Fruit fly (Drosophila melanogaster) whole organism, embryonic: ENCODE results near the gene Dbx.

Source experiments
- Blimp-1 ChIP-seq: fragments of 200-800 bp; sonication (Bioruptor generic); optimal IDR thresholded peaks from 3 replicates; lab custom pipeline; 2018; ENCODE audit warnings: missing biosample characterization, missing genetic modification characterization, mild to moderate bottlenecking, moderate library complexity, missing genetic modification reagents
- CG10979 ChIP-seq: fragments of 200-800 bp; sonication (Bioruptor generic); optimal IDR thresholded peaks from 2 replicates; lab custom pipeline; 2018; ENCODE audit warnings: missing biosample characterization, mild to moderate bottlenecking, missing genetic modification characterization, moderate library complexity
- CG12155 ChIP-seq: fragments of 200-800 bp; sonication (Bioruptor generic); optimal IDR thresholded peaks from 3 replicates; lab custom pipeline; 2016; ENCODE audit warnings: missing biosample characterization, missing genetic modification characterization
- CG12769 ChIP-seq: fragments of 200-800 bp; sonication (Bioruptor generic); optimal IDR thresholded peaks from 2 replicates; lab custom pipeline; 2019; ENCODE audit warnings: missing biosample characterization, mild to moderate bottlenecking, missing genetic modification characterization, moderate library complexity
- CG13287 ChIP-seq: fragments of 200-800 bp; sonication (Bioruptor generic); IDR thresholded peaks from 2 replicates; pipeline ENCODE4 v1.3.6; 2022; ENCODE audit warnings: missing biosample characterization, missing genetic modification characterization; ENCODE audit not compliant: partially characterized antibody
- CG13775 ChIP-seq: fragments of 200-800 bp; sonication (Bioruptor generic); optimal IDR thresholded peaks from 3 replicates; lab custom pipeline; 2017; ENCODE audit warnings: missing biosample characterization, mild to moderate bottlenecking, missing genetic modification characterization
- CG16813 ChIP-seq: fragments of 200-800 bp; sonication (Bioruptor generic); IDR thresholded peaks from 3 replicates; pipeline ENCODE4 v1.3.6; 2022; ENCODE audit warnings: missing biosample characterization, missing genetic modification characterization; ENCODE audit not compliant: partially characterized antibody
- CG16815 ChIP-seq: fragments of 200-800 bp; sonication (Bioruptor generic); optimal IDR thresholded peaks from 3 replicates; lab custom pipeline; 2017; ENCODE audit warnings: missing biosample characterization, mild to moderate bottlenecking, missing genetic modification characterization
- CG2199 ChIP-seq: fragments of 200-800 bp; sonication (Bioruptor generic); IDR thresholded peaks from 3 replicates; pipeline ENCODE4 v1.3.6; 2022; ENCODE audit warnings: missing biosample characterization, missing genetic modification characterization
- CG3847 ChIP-seq: fragments of 200-800 bp; sonication (Bioruptor generic); IDR thresholded peaks from 2 replicates; pipeline ENCODE4 v1.3.6; 2022; ENCODE audit warnings: missing biosample characterization, missing genetic modification characterization
- CG42726 ChIP-seq: fragments of 200-800 bp; sonication (Bioruptor generic); IDR thresholded peaks from 2 replicates; pipeline ENCODE4 v1.3.6; 2022; ENCODE audit warnings: missing biosample characterization, missing genetic modification characterization; ENCODE audit not compliant: partially characterized antibody
- CG6654 ChIP-seq: fragments of 200-800 bp; sonication (Bioruptor generic); optimal IDR thresholded peaks from 2 replicates; lab custom pipeline; 2017; ENCODE audit warnings: missing biosample characterization, mild to moderate bottlenecking, missing genetic modification characterization
- CG6854 ChIP-seq: fragments of 200-800 bp; sonication (Bioruptor generic); optimal IDR thresholded peaks from 3 replicates; lab custom pipeline; 2017; ENCODE audit warnings: missing biosample characterization, mild to moderate bottlenecking, missing genetic modification characterization
- CG9817 ChIP-seq: fragments of 200-800 bp; sonication (Bioruptor generic); optimal IDR thresholded peaks from 2 replicates; lab custom pipeline; 2018; ENCODE audit warnings: missing biosample characterization, mild to moderate bottlenecking, missing genetic modification characterization, moderate library complexity
- CTCF ChIP-seq: fragments of 200-800 bp; sonication (Bioruptor generic); optimal IDR thresholded peaks from 2 replicates; lab custom pipeline; 2017; ENCODE audit warnings: missing biosample characterization, mild to moderate bottlenecking, missing genetic modification characterization, moderate library complexity
- Dp ChIP-seq: fragments of 200-800 bp; sonication (Bioruptor generic); optimal IDR thresholded peaks from 2 replicates; lab custom pipeline; 2018; ENCODE audit warnings: missing biosample characterization, mild to moderate bottlenecking, missing genetic modification characterization, moderate library complexity
- Dref ChIP-seq: fragments of 200-800 bp; sonication (Bioruptor generic); IDR thresholded peaks from 2 replicates; pipeline ENCODE4 v1.3.6; 2022; ENCODE audit warnings: missing biosample characterization, missing genetic modification characterization
- E2f2 ChIP-seq: fragments of 200-800 bp; sonication (Bioruptor generic); IDR thresholded peaks from 2 replicates; pipeline ENCODE4 v1.3.6; 2022; ENCODE audit warnings: missing biosample characterization, missing genetic modification characterization
- Hey ChIP-seq: fragments of 200-800 bp; sonication (Bioruptor generic); optimal IDR thresholded peaks from 3 replicates; lab custom pipeline; 2018; ENCODE audit warnings: missing biosample characterization, mild to moderate bottlenecking, missing genetic modification characterization
- HmgD ChIP-seq: fragments of 200-800 bp; sonication (Bioruptor generic); optimal IDR thresholded peaks from 3 replicates; lab custom pipeline; 2016; ENCODE audit warnings: missing biosample characterization, missing genetic modification characterization
- Hmr ChIP-seq: fragments of 200-800 bp; sonication (Bioruptor generic); optimal IDR thresholded peaks from 3 replicates; lab custom pipeline; 2017; ENCODE audit warnings: mild to moderate bottlenecking, missing biosample characterization, missing genetic modification reagents, missing genetic modification characterization
- MBD-R2 ChIP-seq: fragments of 200-800 bp; sonication (Bioruptor generic); IDR thresholded peaks from 2 replicates; pipeline ENCODE4 v1.3.6; 2022; ENCODE audit warnings: missing biosample characterization, missing genetic modification characterization
- Med ChIP-seq: fragments of 200-800 bp; sonication (Bioruptor generic); peaks from one replicate; lab custom pipeline; 2016; ENCODE audit warnings: missing biosample characterization, missing genetic modification characterization, mild to moderate bottlenecking, inconsistent platforms, moderate library complexity
- Myb ChIP-seq: fragments of 200-800 bp; sonication (Bioruptor generic); optimal IDR thresholded peaks from 2 replicates; lab custom pipeline; 2016; ENCODE audit warnings: missing biosample characterization, missing genetic modification characterization
- Nf-YA ChIP-seq: fragments of 200-800 bp; sonication (Bioruptor generic); IDR thresholded peaks from 2 replicates; pipeline ENCODE4 v1.3.6; 2022; ENCODE audit warnings: missing biosample characterization, missing genetic modification characterization
- Opbp ChIP-seq: fragments of 200-800 bp; sonication (Bioruptor generic); IDR thresholded peaks from 3 replicates; pipeline ENCODE4 v1.3.6; 2022; ENCODE audit warnings: missing biosample characterization, missing genetic modification characterization; ENCODE audit not compliant: partially characterized antibody
- Rfx ChIP-seq: fragments of 200-800 bp; sonication (Bioruptor generic); IDR thresholded peaks from 2 replicates; pipeline ENCODE4 v1.3.6; 2022; ENCODE audit warnings: missing biosample characterization, missing genetic modification characterization
- Sin3A ChIP-seq: fragments of >200 bp; optimal IDR thresholded peaks from 2 replicates; lab custom pipeline; 2018
- Sox102F ChIP-seq: fragments of 200-800 bp; sonication (Bioruptor generic); optimal IDR thresholded peaks from 2 replicates; lab custom pipeline; 2018; ENCODE audit warnings: missing biosample characterization, mild to moderate bottlenecking, missing genetic modification characterization, moderate library complexity
- amos ChIP-seq: fragments of 200-800 bp; sonication (Bioruptor generic); IDR thresholded peaks from 2 replicates; pipeline ENCODE4 v1.3.6; 2022; ENCODE audit warnings: missing biosample characterization, missing genetic modification characterization; ENCODE audit not compliant: partially characterized antibody
- chinmo ChIP-seq: fragments of 200-800 bp; sonication (Bioruptor generic); IDR thresholded peaks from 4 replicates; pipeline ENCODE4 v1.3.6; 2022; ENCODE audit warnings: missing biosample characterization, missing genetic modification characterization; ENCODE audit not compliant: partially characterized antibody
- ci ChIP-seq: fragments of 200-800 bp; sonication (Bioruptor generic); IDR thresholded peaks from 3 replicates; pipeline ENCODE4 v1.3.6; 2022; ENCODE audit warnings: missing biosample characterization, missing genetic modification characterization
- danr ChIP-seq: fragments of 200-800 bp; sonication (Bioruptor generic); IDR thresholded peaks from 2 replicates; pipeline ENCODE4 v1.3.6; 2022; ENCODE audit warnings: missing biosample characterization, missing genetic modification characterization
- gfzf ChIP-seq: fragments of 200-800 bp; sonication (Bioruptor generic); optimal IDR thresholded peaks from 2 replicates; lab custom pipeline; 2016; ENCODE audit warnings: missing biosample characterization, mild to moderate bottlenecking, missing genetic modification characterization, moderate library complexity
- ind ChIP-seq: fragments of 200-800 bp; sonication (Bioruptor generic); optimal IDR thresholded peaks from 3 replicates; lab custom pipeline; 2016; ENCODE audit warnings: missing biosample characterization, missing genetic modification characterization
- lilli ChIP-seq: fragments of 200-800 bp; sonication (Bioruptor generic); optimal IDR thresholded peaks from 3 replicates; lab custom pipeline; 2016; ENCODE audit warnings: missing biosample characterization, missing genetic modification characterization
- nmo ChIP-seq: fragments of 200-800 bp; sonication (Bioruptor generic); optimal IDR thresholded peaks from 2 replicates; lab custom pipeline; 2018; ENCODE audit warnings: missing biosample characterization, mild to moderate bottlenecking, missing genetic modification characterization, moderate library complexity
- phol ChIP-seq: fragments of 200-800 bp; sonication (Bioruptor generic); optimal IDR thresholded peaks from 3 replicates; lab custom pipeline; 2018; ENCODE audit warnings: missing biosample characterization, mild to moderate bottlenecking, missing genetic modification characterization, moderate library complexity
- pita ChIP-seq: fragments of 200-800 bp; sonication (Bioruptor generic); optimal IDR thresholded peaks from 2 replicates; lab custom pipeline; 2017; ENCODE audit warnings: missing biosample characterization, mild to moderate bottlenecking, missing genetic modification characterization
- pzg ChIP-seq: fragments of 200-800 bp; sonication (Bioruptor generic); optimal IDR thresholded peaks from 3 replicates; lab custom pipeline; 2018; ENCODE audit warnings: missing biosample characterization, mild to moderate bottlenecking, missing genetic modification characterization, moderate library complexity
- ro ChIP-seq: fragments of 200-800 bp; sonication (Bioruptor generic); IDR thresholded peaks from 2 replicates; pipeline ENCODE4 v1.3.6; 2022; ENCODE audit warnings: missing biosample characterization, missing genetic modification characterization
- row ChIP-seq: fragments of 200-800 bp; sonication (Bioruptor generic); IDR thresholded peaks from 3 replicates; pipeline ENCODE4 v1.3.6; 2022; ENCODE audit warnings: missing biosample characterization, missing genetic modification characterization
- sim ChIP-seq: fragments of 200-800 bp; sonication (Bioruptor generic); IDR thresholded peaks from 2 replicates; pipeline ENCODE4 v1.3.6; 2022; ENCODE audit warnings: missing biosample characterization, missing genetic modification characterization
- slbo ChIP-seq: fragments of 200-800 bp; sonication (Bioruptor generic); IDR thresholded peaks from 2 replicates; pipeline ENCODE4 v1.3.6; 2022; ENCODE audit warnings: missing biosample characterization, missing genetic modification characterization
- stwl ChIP-seq: fragments of 200-800 bp; sonication (Bioruptor generic); optimal IDR thresholded peaks from 3 replicates; lab custom pipeline; 2018; ENCODE audit warnings: missing biosample characterization, mild to moderate bottlenecking, missing genetic modification characterization, moderate library complexity
- twi ChIP-seq: fragments of 200-800 bp; optimal IDR thresholded peaks from 2 replicates; lab custom pipeline; 2019; ENCODE audit warnings: missing biosample characterization, mild to moderate bottlenecking, missing genetic modification characterization, moderate library complexity
- vvl ChIP-seq: fragments of 200-800 bp; sonication (Bioruptor generic); IDR thresholded peaks from 2 replicates; pipeline ENCODE4 v1.3.6; 2022; ENCODE audit warnings: missing biosample characterization, missing genetic modification characterization
- zen ChIP-seq: fragments of 200-800 bp; sonication (Bioruptor generic); optimal IDR thresholded peaks from 3 replicates; lab custom pipeline; 2018; ENCODE audit warnings: missing biosample characterization, mild to moderate bottlenecking, missing genetic modification characterization, moderate library complexity

Gene Dbx

DNA sequence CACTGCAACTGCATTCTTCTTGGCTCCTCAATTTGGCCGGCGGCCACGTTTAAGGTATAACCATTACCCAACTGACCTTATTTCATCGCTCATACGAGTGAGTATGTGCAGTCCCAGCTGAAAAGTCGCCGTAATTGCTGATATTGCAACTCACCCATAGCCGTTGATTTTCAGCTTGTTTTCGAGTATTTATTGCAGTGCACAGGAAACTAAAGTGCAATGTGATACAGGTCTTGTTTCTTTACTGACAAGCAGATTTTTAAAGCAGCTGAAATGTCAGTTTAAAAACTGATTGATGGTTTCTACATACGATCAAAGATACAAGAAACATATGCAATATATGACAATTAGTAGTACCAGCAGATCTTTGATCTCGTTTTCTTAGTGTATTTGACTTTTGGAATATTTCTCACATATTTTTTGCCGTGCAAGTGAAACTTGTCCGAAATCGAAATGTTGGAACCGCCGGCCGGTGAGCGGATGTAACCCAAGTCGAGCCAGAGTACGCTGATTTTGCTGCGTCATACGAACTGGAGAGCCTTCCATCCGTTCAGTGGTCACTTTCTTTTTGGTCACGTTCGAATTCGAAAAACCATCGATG is 33.1 kb upstream of the Dbx start:
- TF ChIP-seq Blimp-1 (GFP tag; lab: Kevin White, UChicago): peak; percentile 22
- no peak for TF ChIP-seq CG6854 (GFP tag; lab: Kevin White, UChicago)

DNA sequence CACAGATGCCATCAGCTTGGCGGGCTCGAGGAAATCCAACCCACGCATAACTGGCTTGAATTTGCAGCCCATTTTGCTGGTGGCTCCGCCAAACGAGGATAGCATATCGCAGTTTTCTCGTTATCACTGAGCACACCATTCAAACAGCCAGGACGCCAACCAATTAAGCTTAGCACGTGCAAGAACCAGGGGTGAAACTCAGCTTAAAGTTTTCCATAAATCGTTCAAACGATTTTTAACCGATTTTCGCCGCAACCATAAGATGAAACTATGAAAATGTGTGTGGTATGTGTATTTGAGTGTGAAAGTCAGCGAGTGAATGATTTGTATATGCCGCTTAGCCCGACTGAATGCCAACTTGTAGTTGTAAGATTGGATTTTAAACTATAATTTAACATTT is 30.2 kb upstream of the Dbx start:
- TF ChIP-seq chinmo (GFP tag; lab: Robert Waterston, UW) (0 out of 4 replicates have a peak, but pooled peaks have one; percentile 46), CG3847 (GFP tag; lab: Robert Waterston, UW) (peak; percentile 26; the same call in 1 of the 2 replicates), phol (tag; lab: Kevin White, UChicago) (peak; percentile 26), Opbp (GFP tag; lab: Robert Waterston, UW) (peak; percentile 21; the same call in 1 of the 3 replicates), CG9817 (tag; lab: Kevin White, UChicago) (no peak), E2f2 (GFP tag; lab: Robert Waterston, UW) (peak; percentile 87), CG6654 (peak; percentile 9), Myb (peak; percentile 91), Hey (no peak), ci (GFP tag; lab: Robert Waterston, UW) (0 out of 3 replicates have a peak, but pooled peaks have one; percentile 5), Rfx (peak; percentile 45), row (GFP tag; lab: Robert Waterston, UW) (peak; percentile 51; the same call in 1 of the 3 replicates), vvl (GFP tag; lab: Robert Waterston, UW) (peak; percentile 43; the same call in 1 of the 2 replicates), CG16815 (GFP tag; lab: Kevin White, UChicago) (no peak), zen (peak; percentile 15), stwl (tag; lab: Kevin White, UChicago) (peak; percentile 55), amos (GFP tag; lab: Robert Waterston, UW) (peak; percentile 22; the same call in 1 of the 2 replicates), gfzf (GFP tag; lab: Kevin White, UChicago) (peak; percentile 47), sim (no peak), CG13775 (GFP tag; lab: Kevin White, UChicago) (no peak), CG12155 (GFP tag; lab: Kevin White, UChicago) (peak; percentile 83), Med (GFP tag; lab: Kevin White, UChicago) (peak; percentile 66), CG13287 (GFP tag; lab: Robert Waterston, UW) (peak; percentile 51; the same call in 1 of the 2 replicates), Sin3A (lab: Kevin White, UChicago) (no peak), CG12769 (tag; lab: Kevin White, UChicago) (peak; percentile 17), Hmr (peak; percentile 1), CG16813 (GFP tag; lab: Robert Waterston, UW) (0 out of 3 replicates have a peak, but pooled peaks have one; percentile 39), CG2199 (peak; percentile 58; the same call in 2 of the 3 replicates), ind (GFP tag; lab: Kevin White, UChicago) (no peak), Dref (GFP tag; lab: Robert Waterston, UW) (no peak), Nf-YA (GFP tag; lab: Robert Waterston, UW) (peak; percentile 37; the same call in 1 of the 2 replicates), pzg (GFP tag; lab: Kevin White, UChicago) (peak; percentile 37), Dp (GFP tag; lab: Kevin White, UChicago) (peak; percentile 82), nmo (peak; percentile 1), lilli (GFP tag; lab: Kevin White, UChicago) (no peak), CG10979 (peak; percentile 20), CTCF (peak; percentile 82), CG42726 (GFP tag; lab: Robert Waterston, UW) (0 out of 2 replicates have a peak, but pooled peaks have one; percentile 30), slbo (GFP tag; lab: Robert Waterston, UW) (no peak), danr (GFP tag; lab: Robert Waterston, UW) (no peak), MBD-R2 (GFP tag; lab: Robert Waterston, UW) (no peak), ro (GFP tag; lab: Robert Waterston, UW) (no peak), HmgD (GFP tag; lab: Kevin White, UChicago) (peak; percentile 11), pita (GFP tag; lab: Kevin White, UChicago) (peak; percentile 82), Sox102F (GFP tag; lab: Kevin White, UChicago) (no peak), twi (tag; lab: Kevin White, UChicago) (no peak)
